Fruit fly (Drosophila melanogaster) whole organism: ENCODE measurements around the gene CG12105.

ENCODE experiments used
- CG8478 ChIP-seq: fragments of >200 bp; optimal IDR thresholded peaks from 2 replicates; lab custom pipeline; 2018; ENCODE audit warnings: inconsistent platforms
- EcR ChIP-seq, 2 experiments: fragments of >200 bp; optimal IDR thresholded peaks; 2 replicates each; lab custom pipeline; 2017; ENCODE audit warnings: missing biosample characterization in 2 of 2, missing genetic modification characterization in 2 of 2, missing genetic modification reagents in 2 of 2
- pan ChIP-seq: fragments of >200 bp; optimal IDR thresholded peaks from 2 replicates; lab custom pipeline; 2017
- psq ChIP-seq: fragments of >200 bp; optimal IDR thresholded peaks from 2 replicates; lab custom pipeline; 2017
- usp ChIP-seq: fragments of >200 bp; optimal IDR thresholded peaks from 2 replicates; lab custom pipeline; 2017; ENCODE audit warnings: missing biosample characterization, missing genetic modification characterization, mixed read lengths

dm6 chr3L:1586266-1587054 lies 29.1 kb downstream of the CG12105 start:
- TF ChIP-seq pan (lab: Kevin White, UChicago) (no peak), psq (no peak), usp (no peak), CG8478 (lab: Kevin White, UChicago) (no peak), EcR (GFP tag; optimal IDR thresholded peaks at IDR 0.05; lab: Kevin White, UChicago) (no peak)
